Fruit fly (Drosophila melanogaster): ENCODE measurements around the gene CG8541.

- TF ChIP-seq EcR (GFP tag; optimal IDR thresholded peaks at IDR 0.05) (no peak), CG8478 (optimal IDR thresholded peaks at IDR 0.05) (no peak), usp (GFP tag; optimal IDR thresholded peaks at IDR 0.05) (no peak), pan (optimal IDR thresholded peaks at IDR 0.05) (no peak), psq (optimal IDR thresholded peaks at IDR 0.05) (no peak), Dll (optimal IDR thresholded peaks at IDR 0.05) (no peak)
These were observed 32.1 kb upstream of the CG8541 start, which contains the start of gene sphinx1 for dm6 chr3L:7439305-7439704.

Measured in whole organism.